4 fruit fly cellular contexts compared by ENCODE assay signal in the genomic region with DNA sequence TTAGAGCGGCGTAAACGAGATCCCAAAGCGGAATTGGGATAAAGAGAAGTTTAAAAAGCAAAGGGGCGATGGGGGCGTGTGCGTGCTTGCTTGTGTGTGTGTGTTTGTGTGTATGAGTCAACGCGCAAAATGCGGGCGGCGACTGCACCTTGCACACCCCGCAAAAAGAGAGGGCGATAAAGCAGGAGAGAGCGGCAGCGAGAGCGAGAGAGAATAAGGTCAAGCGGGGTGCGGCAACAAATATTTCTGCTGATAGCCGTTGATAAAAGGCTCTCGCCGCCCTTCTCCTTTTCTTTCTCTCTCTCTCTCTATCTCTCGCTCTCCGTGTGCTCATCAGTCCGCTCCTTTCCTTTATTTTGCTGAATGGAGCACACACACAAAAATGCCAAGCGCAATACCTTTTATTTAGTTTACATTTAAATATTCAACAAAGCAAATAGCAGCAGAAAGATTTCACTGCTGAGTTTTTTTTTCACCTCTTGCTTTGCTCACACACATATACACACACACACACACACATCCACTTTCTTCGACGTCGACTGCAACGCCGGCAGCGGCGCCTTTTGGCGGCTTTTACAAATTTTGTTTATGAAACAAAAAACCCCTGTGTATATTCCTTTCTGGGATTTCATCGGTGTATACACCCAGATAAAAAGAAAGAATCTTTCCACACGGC.
TF ChIP-seq lines count a peak whose summit lies in the region.

No protein-coding gene starts in this region.

TF ChIP-seq in whole organism, adult, 20 proteins besides CTCF, POLR2A, EP300 and RAD21 (continued from another document):
- no peak for TF ChIP-seq CG5204 (GFP tag; optimal IDR thresholded peaks at IDR 0.05; lab: Kevin White, UChicago)
- peak; percentile 1 for TF ChIP-seq CG7101 (tag; optimal IDR thresholded peaks at IDR 0.05; lab: Kevin White, UChicago)
- no peak for TF ChIP-seq bab1 (GFP tag; optimal IDR thresholded peaks at IDR 0.05; lab: Kevin White, UChicago)

TF ChIP-seq in whole organism, embryonic, 481 proteins besides CTCF, POLR2A, EP300 and RAD21 (continued from another document):
- TF ChIP-seq CG10209 (GFP tag; optimal IDR thresholded peaks at IDR 0.05; lab: Kevin White, UChicago) (no peak), Adf1 (GFP tag; IDR thresholded peaks at IDR 0.05; lab: Robert Waterston, UW) (peak; percentile 62), slbo (GFP tag; IDR thresholded peaks at IDR 0.05; lab: Robert Waterston, UW) (no peak), CG10979 (tag; optimal IDR thresholded peaks at IDR 0.05; lab: Kevin White, UChicago) (no peak), tio (GFP tag; optimal IDR thresholded peaks at IDR 0.05; lab: Kevin White, UChicago) (no peak), grn (GFP tag; optimal IDR thresholded peaks at IDR 0.05; lab: Kevin White, UChicago) (peak; percentile 27), CG12391 (tag; optimal IDR thresholded peaks at IDR 0.05; lab: Kevin White, UChicago) (no peak), CG30431 (GFP tag; optimal IDR thresholded peaks at IDR 0.05; lab: Kevin White, UChicago) (no peak), kni (GFP tag; optimal IDR thresholded peaks at IDR 0.05; lab: Kevin White, UChicago) (peak; percentile 65), CG11695 (GFP tag; IDR thresholded peaks at IDR 0.05; lab: Robert Waterston, UW) (0 out of 3 replicates have a peak, but pooled peaks have one; percentile 24), CG1832 (GFP tag; optimal IDR thresholded peaks at IDR 0.05; lab: Kevin White, UChicago) (no peak), pum (GFP tag; optimal IDR thresholded peaks at IDR 0.05; lab: Kevin White, UChicago) (no peak), sqz (GFP tag; optimal IDR thresholded peaks at IDR 0.05; lab: Kevin White, UChicago) (peak; percentile 55), ATbp (GFP tag; optimal IDR thresholded peaks at IDR 0.05; lab: Kevin White, UChicago) (no peak), yki (optimal IDR thresholded peaks at IDR 0.05; lab: Kevin White, UChicago) (peak; percentile 87), vvl (GFP tag; IDR thresholded peaks at IDR 0.05; lab: Robert Waterston, UW) (peak; percentile 39; the same call in 1 of the 2 replicates), CG1233 (GFP tag; optimal IDR thresholded peaks at IDR 0.05; lab: Kevin White, UChicago) (no peak), lov (optimal IDR thresholded peaks at IDR 0.05; lab: Kevin White, UChicago) (no peak), lov (GFP tag; IDR thresholded peaks at IDR 0.05; lab: Robert Waterston, UW) (no peak), gt (GFP tag; IDR thresholded peaks at IDR 0.05; lab: Robert Waterston, UW) (no peak), chinmo (GFP tag; IDR thresholded peaks at IDR 0.05; lab: Robert Waterston, UW; ENCODE audit: partially characterized antibody) (peak; percentile 84), kay (GFP tag; optimal IDR thresholded peaks at IDR 0.05; lab: Kevin White, UChicago) (peak; percentile 24), sd (tag; optimal IDR thresholded peaks at IDR 0.05; lab: Kevin White, UChicago) (peak; percentile 75), nom (GFP tag; optimal IDR thresholded peaks at IDR 0.05; lab: Kevin White, UChicago) (peak; percentile 82), emc (GFP tag; optimal IDR thresholded peaks at IDR 0.05; lab: Kevin White, UChicago) (no peak), cg (GFP tag; optimal IDR thresholded peaks at IDR 0.05; lab: Kevin White, UChicago) (peak; percentile 68), lbe (GFP tag; optimal IDR thresholded peaks at IDR 0.05; lab: Kevin White, UChicago) (peak; percentile 2), repo (GFP tag; optimal IDR thresholded peaks at IDR 0.05; lab: Kevin White, UChicago) (no peak), crol (GFP tag; IDR thresholded peaks at IDR 0.05; lab: Robert Waterston, UW) (peak; percentile 84), pros (GFP tag; optimal IDR thresholded peaks at IDR 0.05; lab: Kevin White, UChicago) (peak; percentile 40), nerfin-1 (tag; optimal IDR thresholded peaks at IDR 0.05; lab: Kevin White, UChicago) (peak; percentile 33)

TF ChIP-seq in whole organism, prepupa, 60 proteins besides CTCF, POLR2A, EP300 and RAD21 (continued from another document):
- TF ChIP-seq pdm3 (GFP tag; optimal IDR thresholded peaks at IDR 0.05; lab: Kevin White, UChicago) (no peak), CG6276 (GFP tag; optimal IDR thresholded peaks at IDR 0.05; lab: Kevin White, UChicago) (peak; percentile 32), CG34406 (GFP tag; optimal IDR thresholded peaks at IDR 0.05; lab: Kevin White, UChicago) (no peak), eg (GFP tag; IDR thresholded peaks at IDR 0.05; lab: Robert Waterston, UW) (0 out of 3 replicates have a peak, but pooled peaks have one; percentile 40), Lpt (GFP tag; optimal IDR thresholded peaks at IDR 0.05; lab: Kevin White, UChicago) (peak; percentile 16), Hr39 (GFP tag; optimal IDR thresholded peaks at IDR 0.05; lab: Kevin White, UChicago) (no peak), CG1621 (tag; optimal IDR thresholded peaks at IDR 0.05; lab: Kevin White, UChicago) (peak; percentile 12), salr (GFP tag; optimal IDR thresholded peaks at IDR 0.05; lab: Kevin White, UChicago) (no peak), esn (GFP tag; optimal IDR thresholded peaks at IDR 0.05; lab: Kevin White, UChicago) (no peak), CG11902 (GFP tag; optimal IDR thresholded peaks at IDR 0.05; lab: Kevin White, UChicago) (no peak), net (GFP tag; optimal IDR thresholded peaks at IDR 0.05; lab: Kevin White, UChicago) (no peak), Hr38 (GFP tag; optimal IDR thresholded peaks at IDR 0.05; lab: Kevin White, UChicago) (no peak), dac (GFP tag; optimal IDR thresholded peaks at IDR 0.05; lab: Kevin White, UChicago) (no peak), vri (GFP tag; optimal IDR thresholded peaks at IDR 0.05; lab: Kevin White, UChicago) (peak; percentile 60), CG32006 (GFP tag; optimal IDR thresholded peaks at IDR 0.05; lab: Kevin White, UChicago) (no peak), Sox14 (GFP tag; optimal IDR thresholded peaks at IDR 0.05; lab: Kevin White, UChicago) (peak; percentile 29), achi (GFP tag; optimal IDR thresholded peaks at IDR 0.05; lab: Kevin White, UChicago) (no peak), spab (GFP tag; optimal IDR thresholded peaks at IDR 0.05; lab: Kevin White, UChicago) (peak; percentile 15), CG10631 (GFP tag; optimal IDR thresholded peaks at IDR 0.05; lab: Kevin White, UChicago) (no peak), OdsH (GFP tag; optimal IDR thresholded peaks at IDR 0.05; lab: Kevin White, UChicago) (no peak), CG31627 (GFP tag; optimal IDR thresholded peaks at IDR 0.05; lab: Kevin White, UChicago) (no peak), dsx (GFP tag; optimal IDR thresholded peaks at IDR 0.05; lab: Kevin White, UChicago; ENCODE audit: poor library complexity, severe bottlenecking) (peak; percentile 32), Eip78C (GFP tag; lab: Kevin White, UChicago) (peak; percentile 73), Blimp-1 (GFP tag; optimal IDR thresholded peaks at IDR 0.05; lab: Kevin White, UChicago) (peak; percentile 40), cyc (GFP tag; optimal IDR thresholded peaks at IDR 0.05; lab: Kevin White, UChicago) (no peak), Ets96B (tag; optimal IDR thresholded peaks at IDR 0.05; lab: Kevin White, UChicago) (no peak), CG6808 (GFP tag; optimal IDR thresholded peaks at IDR 0.05; lab: Kevin White, UChicago) (peak; percentile 52), CG11294 (GFP tag; IDR thresholded peaks at IDR 0.05; lab: Robert Waterston, UW) (no peak), Hr4 (GFP tag; optimal IDR thresholded peaks at IDR 0.05; lab: Kevin White, UChicago) (no peak), CG3032 (tag; optimal IDR thresholded peaks at IDR 0.05; lab: Kevin White, UChicago) (no peak), svp (GFP tag; lab: Kevin White, UChicago) (peak; percentile 100), CG6792 (GFP tag; optimal IDR thresholded peaks at IDR 0.05; lab: Kevin White, UChicago) (no peak), acj6 (GFP tag; optimal IDR thresholded peaks at IDR 0.05; lab: Kevin White, UChicago) (no peak), CG7368 (GFP tag; optimal IDR thresholded peaks at IDR 0.05; lab: Kevin White, UChicago) (no peak), CG15336 (GFP tag; IDR thresholded peaks at IDR 0.05; lab: Robert Waterston, UW) (peak; percentile 52; the same call in 1 of the 2 replicates), Eip75B (GFP tag; optimal IDR thresholded peaks at IDR 0.05; lab: Kevin White, UChicago) (peak; percentile 55), CG8119 (GFP tag; IDR thresholded peaks at IDR 0.05; lab: Robert Waterston, UW) (peak; percentile 47; the same call in 2 of the 3 replicates), Smox (GFP tag; optimal IDR thresholded peaks at IDR 0.05; lab: Kevin White, UChicago) (no peak), CG11762 (GFP tag; optimal IDR thresholded peaks at IDR 0.05; lab: Kevin White, UChicago; ENCODE audit: insufficient read depth) (no peak), CG10669 (GFP tag; optimal IDR thresholded peaks at IDR 0.05; lab: Kevin White, UChicago) (no peak), ss (GFP tag; optimal IDR thresholded peaks at IDR 0.05; lab: Kevin White, UChicago) (peak; percentile 47 to 63)

TF ChIP-seq in whole organism, wandering third instar larva, 38 proteins besides CTCF, POLR2A, EP300 and RAD21 (continued from another document):
- TF ChIP-seq Jra (GFP tag; optimal IDR thresholded peaks at IDR 0.05; lab: Kevin White, UChicago) (peak; percentile 78), br (GFP tag; optimal IDR thresholded peaks at IDR 0.05; lab: Kevin White, UChicago) (peak; percentile 27), Vsx2 (GFP tag; optimal IDR thresholded peaks at IDR 0.05; lab: Kevin White, UChicago; ENCODE audit: partially characterized antibody) (peak; percentile 80), Hr83 (GFP tag; optimal IDR thresholded peaks at IDR 0.05; lab: Kevin White, UChicago; ENCODE audit: poor library complexity, severe bottlenecking) (peak; percentile 46), GATAd (GFP tag; optimal IDR thresholded peaks at IDR 0.05; lab: Kevin White, UChicago) (no peak), OdsH (GFP tag; optimal IDR thresholded peaks at IDR 0.05; lab: Kevin White, UChicago) (peak; percentile 26), pan (optimal IDR thresholded peaks at IDR 0.05; lab: Kevin White, UChicago) (no peak), sage (GFP tag; optimal IDR thresholded peaks at IDR 0.05; lab: Kevin White, UChicago) (no peak), jim (GFP tag; optimal IDR thresholded peaks at IDR 0.05; lab: Kevin White, UChicago) (no peak)
